Fruit fly (Drosophila melanogaster) whole organism, embryonic: ENCODE measurements around the gene CG42305.

ENCODE experiments used
- Adf1 ChIP-seq: fragments of 200-800 bp; sonication (Bioruptor generic); IDR thresholded peaks from 2 replicates; pipeline ENCODE4 v1.3.6; 2022; ENCODE audit warnings: missing biosample characterization, missing genetic modification characterization
- B-H1 ChIP-seq: fragments of 200-800 bp; sonication (Bioruptor generic); IDR thresholded peaks from 3 replicates; pipeline ENCODE4 v1.3.6; 2022; ENCODE audit warnings: missing biosample characterization, missing genetic modification characterization
- BEAF-32 ChIP-seq: fragments of 200-800 bp; sonication (Bioruptor generic); optimal IDR thresholded peaks from 3 replicates; lab custom pipeline; 2017; ENCODE audit warnings: missing biosample characterization, missing genetic modification characterization, mild to moderate bottlenecking, moderate library complexity, missing genetic modification reagents
- CG10321 ChIP-seq: fragments of 200-800 bp; sonication (Bioruptor generic); IDR thresholded peaks from 2 replicates; pipeline ENCODE4 v1.3.6; 2022; ENCODE audit warnings: missing biosample characterization, missing genetic modification characterization
- CG10543 ChIP-seq: fragments of 200-800 bp; sonication (Bioruptor generic); optimal IDR thresholded peaks from 3 replicates; lab custom pipeline; 2017; ENCODE audit warnings: missing biosample characterization, mild to moderate bottlenecking, missing genetic modification characterization, moderate library complexity
- CG10565 ChIP-seq: fragments of 200-800 bp; sonication (Bioruptor generic); optimal IDR thresholded peaks from 3 replicates; lab custom pipeline; 2016; ENCODE audit warnings: missing biosample characterization, mild to moderate bottlenecking, missing genetic modification characterization
- CG10654 ChIP-seq: fragments of 200-800 bp; sonication (Bioruptor generic); optimal IDR thresholded peaks from 2 replicates; lab custom pipeline; 2016; ENCODE audit warnings: missing biosample characterization, missing genetic modification characterization
- CG14710 ChIP-seq: fragments of 200-800 bp; sonication (Bioruptor generic); optimal IDR thresholded peaks from 3 replicates; lab custom pipeline; 2019; ENCODE audit warnings: missing biosample characterization, mild to moderate bottlenecking, missing genetic modification characterization, moderate library complexity
- CG17385 ChIP-seq: fragments of 200-800 bp; sonication (Bioruptor generic); optimal IDR thresholded peaks from 3 replicates; lab custom pipeline; 2018; ENCODE audit warnings: missing biosample characterization, mild to moderate bottlenecking, missing genetic modification characterization
- CG17802 ChIP-seq: fragments of 200-800 bp; sonication (Bioruptor generic); optimal IDR thresholded peaks from 2 replicates; lab custom pipeline; 2018; ENCODE audit warnings: missing biosample characterization, mild to moderate bottlenecking, missing genetic modification characterization, moderate library complexity
- CG1832 ChIP-seq: fragments of 200-800 bp; sonication (Bioruptor generic); optimal IDR thresholded peaks from 2 replicates; lab custom pipeline; 2017; ENCODE audit warnings: missing biosample characterization, mild to moderate bottlenecking, missing genetic modification characterization, inconsistent platforms
- CG31441 ChIP-seq: fragments of 200-800 bp; sonication (Bioruptor generic); IDR thresholded peaks from 2 replicates; pipeline ENCODE4 v1.3.6; 2022; ENCODE audit warnings: missing biosample characterization, missing genetic modification characterization
- CG32767 ChIP-seq: fragments of 200-800 bp; sonication (Bioruptor generic); IDR thresholded peaks from 2 replicates; pipeline ENCODE4 v1.3.6; 2022; ENCODE audit warnings: missing biosample characterization, missing genetic modification characterization
- CG32772 ChIP-seq: fragments of 200-800 bp; sonication (Bioruptor generic); IDR thresholded peaks from 2 replicates; pipeline ENCODE4 v1.3.6; 2022; ENCODE audit warnings: missing biosample characterization, missing genetic modification characterization
- CG3847 ChIP-seq: fragments of 200-800 bp; sonication (Bioruptor generic); IDR thresholded peaks from 2 replicates; pipeline ENCODE4 v1.3.6; 2022; ENCODE audit warnings: missing biosample characterization, missing genetic modification characterization
- CG6175 ChIP-seq: fragments of 200-800 bp; sonication (Bioruptor generic); IDR thresholded peaks from 3 replicates; pipeline ENCODE4 v1.3.6; 2022; ENCODE audit warnings: missing biosample characterization, missing genetic modification characterization
- CG7372 ChIP-seq: fragments of 200-800 bp; sonication (Bioruptor generic); IDR thresholded peaks from 2 replicates; pipeline ENCODE4 v1.3.6; 2022; ENCODE audit warnings: missing biosample characterization, missing genetic modification characterization
- CG7987 ChIP-seq: fragments of 200-800 bp; sonication (Bioruptor generic); optimal IDR thresholded peaks from 2 replicates; lab custom pipeline; 2018; ENCODE audit warnings: missing biosample characterization, mild to moderate bottlenecking, missing genetic modification characterization, moderate library complexity
- CG8478 ChIP-seq: fragments of >200 bp; optimal IDR thresholded peaks from 2 replicates; lab custom pipeline; 2018
- CG8765 ChIP-seq: fragments of 200-800 bp; sonication (Bioruptor generic); IDR thresholded peaks from 2 replicates; pipeline ENCODE4 v1.3.6; 2022; ENCODE audit warnings: missing biosample characterization, missing genetic modification characterization
- CG8944 ChIP-seq: fragments of 200-800 bp; sonication (Bioruptor generic); optimal IDR thresholded peaks from 3 replicates; lab custom pipeline; 2016; ENCODE audit warnings: missing biosample characterization, missing genetic modification characterization
- CG9437 ChIP-seq: fragments of 200-800 bp; sonication (Bioruptor generic); optimal IDR thresholded peaks from 2 replicates; lab custom pipeline; 2018; ENCODE audit warnings: missing biosample characterization, mild to moderate bottlenecking, missing genetic modification characterization
- CoRest ChIP-seq: fragments of 200-800 bp; sonication (Bioruptor generic); optimal IDR thresholded peaks from 3 replicates; lab custom pipeline; 2018; ENCODE audit warnings: missing biosample characterization, mild to moderate bottlenecking, missing genetic modification characterization, moderate library complexity
- D ChIP-seq, 2 experiments: fragments of 200-800 bp in 1 of 2; fragments of >200 bp in 1 of 2; sonication (Bioruptor generic) in 1 of 2; optimal IDR thresholded peaks; 2 replicates in 1 of 2; 3 replicates in 1 of 2; lab custom pipeline; 2017; ENCODE audit warnings: mild to moderate bottlenecking in 1 of 2, missing biosample characterization in 1 of 2, missing genetic modification characterization in 1 of 2, missing genetic modification reagents in 1 of 2
- Dip2 ChIP-seq: fragments of 200-800 bp; sonication (Bioruptor generic); IDR thresholded peaks from 2 replicates; pipeline ENCODE4 v1.3.6; 2022; ENCODE audit warnings: missing biosample characterization, missing genetic modification characterization
- Jarid2 ChIP-seq: fragments of 200-800 bp; sonication (Bioruptor generic); optimal IDR thresholded peaks from 3 replicates; lab custom pipeline; 2017; ENCODE audit warnings: mild to moderate bottlenecking, missing biosample characterization, missing genetic modification reagents, missing genetic modification characterization
- Med ChIP-seq: fragments of 200-800 bp; sonication (Bioruptor generic); peaks from one replicate; lab custom pipeline; 2016; ENCODE audit warnings: missing biosample characterization, missing genetic modification characterization, mild to moderate bottlenecking, inconsistent platforms, moderate library complexity
- Nf-YB ChIP-seq: fragments of 200-800 bp; sonication (Bioruptor generic); optimal IDR thresholded peaks from 3 replicates; lab custom pipeline; 2019; ENCODE audit warnings: missing biosample characterization, mild to moderate bottlenecking, missing genetic modification characterization, moderate library complexity
- Pdp1 ChIP-seq, 2 experiments: fragments of 200-800 bp; sonication (Bioruptor generic); optimal IDR thresholded peaks; 3 replicates each; lab custom pipeline; 2016; ENCODE audit warnings: missing biosample characterization in 2 of 2, missing genetic modification characterization in 2 of 2, mild to moderate bottlenecking in 1 of 2, moderate library complexity in 1 of 2
- Trl ChIP-seq, 3 experiments: fragments of >200 bp in 2 of 3; fragments of 200-800 bp in 1 of 3; sonication (Bioruptor generic) in 1 of 3; optimal IDR thresholded peaks; 2 replicates in 1 of 3; 3 replicates in 2 of 3; lab custom pipeline; 2016 to 2017; ENCODE audit warnings: missing biosample characterization in 1 of 3, missing genetic modification characterization in 1 of 3
- cad ChIP-seq: fragments of >200 bp; optimal IDR thresholded peaks from 2 replicates; lab custom pipeline; 2017; ENCODE audit warnings: missing biosample characterization, missing genetic modification characterization
- cg ChIP-seq: fragments of 200-800 bp; sonication (Bioruptor generic); optimal IDR thresholded peaks from 3 replicates; lab custom pipeline; 2019; ENCODE audit warnings: missing biosample characterization, mild to moderate bottlenecking, missing genetic modification characterization, moderate library complexity
- dpn ChIP-seq, 2 experiments: fragments of 200-800 bp; sonication (Bioruptor generic); optimal IDR thresholded peaks; 3 replicates each; lab custom pipeline; 2016; ENCODE audit warnings: missing biosample characterization in 2 of 2, missing genetic modification characterization in 2 of 2
- fd64A ChIP-seq: fragments of 200-800 bp; sonication (Bioruptor generic); optimal IDR thresholded peaks from 3 replicates; lab custom pipeline; 2018; ENCODE audit warnings: missing biosample characterization, mild to moderate bottlenecking, missing genetic modification characterization
- gcm ChIP-seq: fragments of 200-800 bp; sonication (Bioruptor generic); optimal IDR thresholded peaks from 2 replicates; lab custom pipeline; 2019; ENCODE audit warnings: missing biosample characterization, mild to moderate bottlenecking, missing genetic modification characterization, moderate library complexity
- gcm2 ChIP-seq: fragments of 200-800 bp; sonication (Bioruptor generic); optimal IDR thresholded peaks from 2 replicates; lab custom pipeline; 2016; ENCODE audit warnings: missing biosample characterization, missing genetic modification characterization
- hb ChIP-seq: fragments of 200-800 bp; sonication (Bioruptor generic); IDR thresholded peaks from 3 replicates; pipeline ENCODE4 v1.3.6; 2022; ENCODE audit warnings: missing biosample characterization, missing genetic modification characterization; ENCODE audit not compliant: partially characterized antibody
- jing ChIP-seq: fragments of 200-800 bp; sonication (Bioruptor generic); optimal IDR thresholded peaks from 2 replicates; lab custom pipeline; 2018; ENCODE audit warnings: missing biosample characterization, mild to moderate bottlenecking, missing genetic modification characterization
- kni ChIP-seq: fragments of 200-800 bp; sonication (Bioruptor generic); optimal IDR thresholded peaks from 3 replicates; lab custom pipeline; 2017; ENCODE audit warnings: mild to moderate bottlenecking, missing biosample characterization, missing genetic modification reagents, missing genetic modification characterization
- lbe ChIP-seq: fragments of 200-800 bp; sonication (Bioruptor generic); optimal IDR thresholded peaks from 2 replicates; lab custom pipeline; 2016; ENCODE audit warnings: missing biosample characterization, mild to moderate bottlenecking, missing genetic modification characterization
- lov ChIP-seq, 2 experiments: fragments of 200-800 bp in 1 of 2; fragments of >200 bp in 1 of 2; sonication (Bioruptor generic) in 1 of 2; IDR thresholded peaks in 1 of 2; optimal IDR thresholded peaks in 1 of 2; 2 replicates in 1 of 2; 3 replicates in 1 of 2; pipeline versions ENCODE4 v1.3.6 to Lab custom; 2017 to 2022; ENCODE audit warnings: missing biosample characterization in 1 of 2, missing genetic modification characterization in 1 of 2
- sqz ChIP-seq: fragments of 200-800 bp; sonication (Bioruptor generic); optimal IDR thresholded peaks from 3 replicates; lab custom pipeline; 2018; ENCODE audit warnings: missing biosample characterization, mild to moderate bottlenecking, missing genetic modification characterization
- sr ChIP-seq: fragments of 200-800 bp; sonication (Bioruptor generic); IDR thresholded peaks from 3 replicates; pipeline ENCODE4 v1.3.6; 2022; ENCODE audit warnings: missing biosample characterization, missing genetic modification characterization
- stc ChIP-seq: fragments of 200-800 bp; sonication (Bioruptor generic); IDR thresholded peaks from 2 replicates; pipeline ENCODE4 v1.3.6; 2022; ENCODE audit warnings: missing biosample characterization, missing genetic modification characterization
- twi ChIP-seq: fragments of 200-800 bp; optimal IDR thresholded peaks from 2 replicates; lab custom pipeline; 2019; ENCODE audit warnings: missing biosample characterization, mild to moderate bottlenecking, missing genetic modification characterization, moderate library complexity
- zen ChIP-seq: fragments of 200-800 bp; sonication (Bioruptor generic); optimal IDR thresholded peaks from 3 replicates; lab custom pipeline; 2018; ENCODE audit warnings: missing biosample characterization, mild to moderate bottlenecking, missing genetic modification characterization, moderate library complexity

Gene CG42305

dm6 chr2L:18796446-18796845 lies 16.0 kb upstream of the CG42305 start:
- TF ChIP-seq kni (GFP tag; lab: Kevin White, UChicago), result no peak
- no peak for TF ChIP-seq dpn (GFP tag; optimal IDR thresholded peaks at IDR 0.05; lab: Kevin White, UChicago)
- no peak for TF ChIP-seq CoRest (tag; lab: Kevin White, UChicago)
- TF ChIP-seq hb (GFP tag; lab: Robert Waterston, UW), result 0 out of 3 replicates have a peak, but pooled peaks have one; percentile 19
- TF ChIP-seq CG9437 (GFP tag; lab: Kevin White, UChicago), result peak; percentile 2
- TF ChIP-seq CG17385 (GFP tag; lab: Kevin White, UChicago), result no peak
- peak in 1 of 2 experiments; percentile 87 for TF ChIP-seq Trl (optimal IDR thresholded peaks at IDR 0.05; lab: Kevin White, UChicago)
- no peak for TF ChIP-seq Trl (GFP tag; optimal IDR thresholded peaks at IDR 0.05; lab: Kevin White, UChicago)
- peak; percentile 75 for TF ChIP-seq Med (GFP tag; lab: Kevin White, UChicago)
- TF ChIP-seq CG7372, result peak; percentile 92
- TF ChIP-seq CG32772, result no peak
- TF ChIP-seq jing, result no peak
- TF ChIP-seq stc (GFP tag; lab: Robert Waterston, UW), result no peak
- TF ChIP-seq cg (GFP tag; lab: Kevin White, UChicago), result no peak
- TF ChIP-seq sr (GFP tag; lab: Robert Waterston, UW), result peak; percentile 30; the same call in 1 of the 3 replicates
- no peak for TF ChIP-seq sqz (GFP tag; lab: Kevin White, UChicago)
- no peak for TF ChIP-seq CG10654 (GFP tag; lab: Kevin White, UChicago)
- TF ChIP-seq CG8478 (lab: Kevin White, UChicago), result peak; percentile 64
- no peak for TF ChIP-seq CG10543 (GFP tag; lab: Kevin White, UChicago)
- peak; percentile 32 for TF ChIP-seq Jarid2 (GFP tag; lab: Kevin White, UChicago)
- TF ChIP-seq Pdp1 (GFP tag; optimal IDR thresholded peaks at IDR 0.05; lab: Kevin White, UChicago), result peak in 1 of 2 experiments; percentile 73
- peak; percentile 52 for TF ChIP-seq CG1832 (GFP tag; lab: Kevin White, UChicago)
- TF ChIP-seq CG14710, result no peak
- TF ChIP-seq lbe (GFP tag; lab: Kevin White, UChicago), result no peak
- TF ChIP-seq fd64A (GFP tag; lab: Kevin White, UChicago), result no peak
- peak; percentile 64 for TF ChIP-seq Nf-YB (GFP tag; lab: Kevin White, UChicago)
- TF ChIP-seq gcm2 (GFP tag; lab: Kevin White, UChicago), result no peak
- 0 out of 3 replicates have a peak, but pooled peaks have one; percentile 41 for TF ChIP-seq CG6175 (GFP tag; lab: Robert Waterston, UW)
- TF ChIP-seq CG7987 (GFP tag; lab: Kevin White, UChicago), result no peak
- peak; percentile 91 for TF ChIP-seq Adf1 (GFP tag; lab: Robert Waterston, UW)
- TF ChIP-seq CG10321 (GFP tag; lab: Robert Waterston, UW), result peak; percentile 92
- TF ChIP-seq CG8765 (GFP tag; lab: Robert Waterston, UW), result no peak
- TF ChIP-seq CG3847 (GFP tag; lab: Robert Waterston, UW), result no peak
- no peak for TF ChIP-seq CG31441 (GFP tag; lab: Robert Waterston, UW)
- TF ChIP-seq CG32767 (GFP tag; lab: Robert Waterston, UW), result no peak
- TF ChIP-seq B-H1 (GFP tag; lab: Robert Waterston, UW), result no peak

DNA sequence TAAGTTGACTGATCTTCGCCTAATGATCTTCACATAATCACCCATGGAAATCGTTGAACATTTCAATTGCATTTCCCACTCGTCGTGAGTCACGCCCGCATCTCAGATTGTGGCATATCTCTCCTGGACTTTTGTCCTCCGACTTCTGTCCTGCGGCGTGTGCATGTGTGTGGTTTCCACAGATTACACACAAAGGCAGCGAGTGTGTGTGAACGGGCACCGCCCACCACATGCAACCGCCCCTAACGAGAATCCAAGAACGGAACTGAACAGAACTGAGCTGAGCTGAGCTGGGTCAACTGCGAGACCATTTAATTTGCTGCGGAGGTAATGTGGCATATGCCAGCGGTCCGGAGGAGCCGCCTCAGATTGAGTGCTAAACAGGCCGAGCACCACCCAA lies 10.7 kb upstream of the CG42305 start:
- no peak for TF ChIP-seq Dip2 (GFP tag; lab: Robert Waterston, UW)
- TF ChIP-seq zen, result peak; percentile 24
- TF ChIP-seq cad (GFP tag; lab: Kevin White, UChicago), result no peak
- TF ChIP-seq lov (optimal IDR thresholded peaks at IDR 0.05; lab: Kevin White, UChicago), result no peak
- 0 out of 3 replicates have a peak, but pooled peaks have one; percentile 29 for TF ChIP-seq lov (GFP tag; IDR thresholded peaks at IDR 0.05; lab: Robert Waterston, UW)
- TF ChIP-seq gcm (GFP tag; lab: Kevin White, UChicago), result peak; percentile 15
- TF ChIP-seq CG10565 (GFP tag; lab: Kevin White, UChicago), result no peak
- TF ChIP-seq twi (tag; lab: Kevin White, UChicago), result peak; percentile 90
- TF ChIP-seq D (optimal IDR thresholded peaks at IDR 0.05; lab: Kevin White, UChicago), result peak; percentile 54
- TF ChIP-seq D (GFP tag; optimal IDR thresholded peaks at IDR 0.05; lab: Kevin White, UChicago), result no peak
- TF ChIP-seq BEAF-32 (GFP tag; lab: Kevin White, UChicago), result peak; percentile 36
- TF ChIP-seq CG10543 (GFP tag; lab: Kevin White, UChicago), result no peak
- TF ChIP-seq CG17802, result peak; percentile 66
- TF ChIP-seq CG8944 (GFP tag; lab: Kevin White, UChicago), result no peak
- peak; percentile 12 for TF ChIP-seq cg (GFP tag; lab: Kevin White, UChicago)
